Fruit fly (Drosophila melanogaster) whole organism, embryonic: ENCODE measurements around the gene swa.

ENCODE experiments used
- Aef1 ChIP-seq: fragments of 200-800 bp; sonication (Bioruptor generic); IDR thresholded peaks from 3 replicates; pipeline ENCODE4 v1.3.6; 2022; ENCODE audit warnings: missing biosample characterization, missing genetic modification characterization
- Blimp-1 ChIP-seq: fragments of 200-800 bp; sonication (Bioruptor generic); optimal IDR thresholded peaks from 3 replicates; lab custom pipeline; 2018; ENCODE audit warnings: missing biosample characterization, missing genetic modification characterization, mild to moderate bottlenecking, moderate library complexity, missing genetic modification reagents
- CG10274 ChIP-seq: fragments of 200-800 bp; sonication (Bioruptor generic); optimal IDR thresholded peaks from 3 replicates; lab custom pipeline; 2017; ENCODE audit warnings: missing biosample characterization, mild to moderate bottlenecking, missing genetic modification characterization
- CG12155 ChIP-seq: fragments of 200-800 bp; sonication (Bioruptor generic); optimal IDR thresholded peaks from 3 replicates; lab custom pipeline; 2016; ENCODE audit warnings: missing biosample characterization, missing genetic modification characterization
- CG12299 ChIP-seq: fragments of 200-800 bp; sonication (Bioruptor generic); optimal IDR thresholded peaks from 2 replicates; lab custom pipeline; 2018; ENCODE audit warnings: missing biosample characterization, mild to moderate bottlenecking, missing genetic modification characterization
- CG13624 ChIP-seq: fragments of 200-800 bp; sonication (Bioruptor generic); optimal IDR thresholded peaks from 2 replicates; lab custom pipeline; 2016; ENCODE audit warnings: missing biosample characterization, missing genetic modification characterization
- CG16779 ChIP-seq: fragments of 200-800 bp; sonication (Bioruptor generic); IDR thresholded peaks from 2 replicates; pipeline ENCODE4 v1.3.6; 2022; ENCODE audit warnings: missing biosample characterization, missing genetic modification characterization
- CG31365 ChIP-seq: fragments of 200-800 bp; sonication (Bioruptor generic); optimal IDR thresholded peaks from 2 replicates; lab custom pipeline; 2018; ENCODE audit warnings: missing biosample characterization, mild to moderate bottlenecking, missing genetic modification characterization
- CG32772 ChIP-seq: fragments of 200-800 bp; sonication (Bioruptor generic); IDR thresholded peaks from 2 replicates; pipeline ENCODE4 v1.3.6; 2022; ENCODE audit warnings: missing biosample characterization, missing genetic modification characterization
- CG3847 ChIP-seq: fragments of 200-800 bp; sonication (Bioruptor generic); IDR thresholded peaks from 2 replicates; pipeline ENCODE4 v1.3.6; 2022; ENCODE audit warnings: missing biosample characterization, missing genetic modification characterization
- CG43689 ChIP-seq: fragments of 200-800 bp; sonication (Bioruptor generic); IDR thresholded peaks from 2 replicates; pipeline ENCODE4 v1.3.6; 2022; ENCODE audit warnings: missing biosample characterization, missing genetic modification characterization
- CG5180 ChIP-seq: fragments of 200-800 bp; sonication (Bioruptor generic); optimal IDR thresholded peaks from 3 replicates; lab custom pipeline; 2017; ENCODE audit warnings: missing biosample characterization, missing genetic modification characterization, mild to moderate bottlenecking, moderate library complexity, missing genetic modification reagents
- CG7271 ChIP-seq: fragments of 200-800 bp; sonication (Bioruptor generic); optimal IDR thresholded peaks from 2 replicates; lab custom pipeline; 2018; ENCODE audit warnings: missing biosample characterization, mild to moderate bottlenecking, missing genetic modification characterization, moderate library complexity
- CG7556 ChIP-seq: fragments of 200-800 bp; sonication (Bioruptor generic); optimal IDR thresholded peaks from 2 replicates; lab custom pipeline; 2017; ENCODE audit warnings: missing biosample characterization, mild to moderate bottlenecking, missing genetic modification characterization
- CG7928 ChIP-seq: fragments of 200-800 bp; sonication (Bioruptor generic); optimal IDR thresholded peaks from 2 replicates; lab custom pipeline; 2017; ENCODE audit warnings: missing biosample characterization, mild to moderate bottlenecking, missing genetic modification characterization
- D19B ChIP-seq: fragments of 200-800 bp; sonication (Bioruptor generic); optimal IDR thresholded peaks from 2 replicates; lab custom pipeline; 2017; ENCODE audit warnings: missing biosample characterization, mild to moderate bottlenecking, missing genetic modification characterization
- Ets65A ChIP-seq: fragments of 200-800 bp; sonication (Bioruptor generic); peaks from one replicate; lab custom pipeline; 2016; ENCODE audit warnings: missing biosample characterization, missing genetic modification characterization
- GATAe ChIP-seq: fragments of 200-800 bp; sonication (Bioruptor generic); conservative IDR thresholded peaks from 2 replicates; pipeline ENCODE4 v1.3.6; 2022; ENCODE audit warnings: missing biosample characterization, missing genetic modification characterization
- HHEX ChIP-seq: fragments of 200-800 bp; sonication (Bioruptor generic); optimal IDR thresholded peaks from 3 replicates; lab custom pipeline; 2017; ENCODE audit warnings: missing biosample characterization, mild to moderate bottlenecking, missing genetic modification characterization, missing genetic modification reagents
- Hr78 ChIP-seq, 2 experiments: fragments of 200-800 bp in 1 of 2; fragments of >200 bp in 1 of 2; sonication (Bioruptor generic) in 1 of 2; optimal IDR thresholded peaks; 2 replicates each; lab custom pipeline; 2017 to 2019; ENCODE audit warnings: missing biosample characterization in 2 of 2, missing genetic modification characterization in 2 of 2, mild to moderate bottlenecking in 1 of 2, moderate library complexity in 1 of 2
- Mrtf ChIP-seq: fragments of 200-800 bp; sonication (Bioruptor generic); IDR thresholded peaks from 3 replicates; pipeline ENCODE4 v1.3.6; 2022; ENCODE audit warnings: missing biosample characterization, missing genetic modification characterization
- Ravus ChIP-seq: fragments of 200-800 bp; sonication (Bioruptor generic); IDR thresholded peaks from 2 replicates; pipeline ENCODE4 v1.3.6; 2022; ENCODE audit warnings: missing biosample characterization, missing genetic modification characterization
- Scr ChIP-seq: fragments of 200-800 bp; sonication (Bioruptor generic); IDR thresholded peaks from 2 replicates; pipeline ENCODE4 v1.3.6; 2022; ENCODE audit warnings: missing biosample characterization, missing genetic modification characterization; ENCODE audit not compliant: partially characterized antibody
- Trl ChIP-seq, 3 experiments: fragments of >200 bp in 2 of 3; fragments of 200-800 bp in 1 of 3; sonication (Bioruptor generic) in 1 of 3; optimal IDR thresholded peaks; 2 replicates in 1 of 3; 3 replicates in 2 of 3; lab custom pipeline; 2016 to 2017; ENCODE audit warnings: missing biosample characterization in 1 of 3, missing genetic modification characterization in 1 of 3
- ase ChIP-seq: fragments of 200-800 bp; sonication (Bioruptor generic); IDR thresholded peaks from 3 replicates; pipeline ENCODE4 v1.3.6; 2022; ENCODE audit warnings: missing biosample characterization, missing genetic modification characterization
- az2 ChIP-seq: fragments of 200-800 bp; sonication (Bioruptor generic); optimal IDR thresholded peaks from 3 replicates; lab custom pipeline; 2016; ENCODE audit warnings: missing biosample characterization, missing genetic modification characterization
- corto ChIP-seq: fragments of 200-800 bp; sonication (Bioruptor generic); optimal IDR thresholded peaks from 2 replicates; lab custom pipeline; 2016; ENCODE audit warnings: missing biosample characterization, mild to moderate bottlenecking, missing genetic modification characterization, moderate library complexity
- crol ChIP-seq: fragments of 200-800 bp; sonication (Bioruptor generic); IDR thresholded peaks from 2 replicates; pipeline ENCODE4 v1.3.6; 2022; ENCODE audit warnings: missing biosample characterization, missing genetic modification characterization
- esg ChIP-seq: fragments of 200-800 bp; sonication (Bioruptor generic); conservative IDR thresholded peaks from 2 replicates; pipeline ENCODE4 v1.3.6; 2022; ENCODE audit warnings: missing biosample characterization, missing genetic modification characterization
- fd96Cb ChIP-seq: fragments of 200-800 bp; sonication (Bioruptor generic); optimal IDR thresholded peaks from 2 replicates; lab custom pipeline; 2018; ENCODE audit warnings: missing biosample characterization, mild to moderate bottlenecking, missing genetic modification characterization, moderate library complexity
- fru ChIP-seq: fragments of >200 bp; optimal IDR thresholded peaks from 2 replicates; lab custom pipeline; 2017
- gem ChIP-seq: fragments of 200-800 bp; sonication (Bioruptor generic); optimal IDR thresholded peaks from 2 replicates; lab custom pipeline; 2019; ENCODE audit warnings: missing biosample characterization, mild to moderate bottlenecking, missing genetic modification characterization, moderate library complexity
- jigr1 ChIP-seq: fragments of 200-800 bp; sonication (Bioruptor generic); IDR thresholded peaks from 3 replicates; pipeline ENCODE4 v1.3.6; 2022; ENCODE audit warnings: missing biosample characterization, missing genetic modification characterization
- knrl ChIP-seq: fragments of 200-800 bp; sonication (Bioruptor generic); IDR thresholded peaks from 3 replicates; pipeline ENCODE4 v1.3.6; 2022; ENCODE audit warnings: missing biosample characterization, missing genetic modification characterization; ENCODE audit not compliant: partially characterized antibody
- lbe ChIP-seq: fragments of 200-800 bp; sonication (Bioruptor generic); optimal IDR thresholded peaks from 2 replicates; lab custom pipeline; 2016; ENCODE audit warnings: missing biosample characterization, mild to moderate bottlenecking, missing genetic modification characterization
- lov ChIP-seq, 2 experiments: fragments of 200-800 bp in 1 of 2; fragments of >200 bp in 1 of 2; sonication (Bioruptor generic) in 1 of 2; IDR thresholded peaks in 1 of 2; optimal IDR thresholded peaks in 1 of 2; 2 replicates in 1 of 2; 3 replicates in 1 of 2; pipeline versions ENCODE4 v1.3.6 to Lab custom; 2017 to 2022; ENCODE audit warnings: missing biosample characterization in 1 of 2, missing genetic modification characterization in 1 of 2
- nmo ChIP-seq: fragments of 200-800 bp; sonication (Bioruptor generic); optimal IDR thresholded peaks from 2 replicates; lab custom pipeline; 2018; ENCODE audit warnings: missing biosample characterization, mild to moderate bottlenecking, missing genetic modification characterization, moderate library complexity
- nom ChIP-seq: fragments of 200-800 bp; sonication (Bioruptor generic); optimal IDR thresholded peaks from 2 replicates; lab custom pipeline; 2017; ENCODE audit warnings: missing biosample characterization, missing genetic modification characterization, mild to moderate bottlenecking, moderate library complexity, missing genetic modification reagents
- oc ChIP-seq: fragments of 200-800 bp; sonication (Bioruptor generic); optimal IDR thresholded peaks from 2 replicates; lab custom pipeline; 2018; ENCODE audit warnings: missing biosample characterization, mild to moderate bottlenecking, missing genetic modification characterization, moderate library complexity
- p53 ChIP-seq: fragments of 200-800 bp; sonication (Bioruptor generic); optimal IDR thresholded peaks from 2 replicates; lab custom pipeline; 2016; ENCODE audit warnings: missing biosample characterization, missing genetic modification characterization
- prd ChIP-seq, 3 experiments: fragments of >200 bp in 2 of 3; fragments of 200-800 bp in 1 of 3; sonication (Bioruptor generic) in 1 of 3; optimal IDR thresholded peaks in 2 of 3; IDR thresholded peaks in 1 of 3; 2 replicates in 2 of 3; 3 replicates in 1 of 3; pipeline versions ENCODE4 v1.3.6 to Lab custom; 2017 to 2022; ENCODE audit warnings: missing biosample characterization in 1 of 3, missing genetic modification characterization in 1 of 3
- row ChIP-seq: fragments of 200-800 bp; sonication (Bioruptor generic); IDR thresholded peaks from 3 replicates; pipeline ENCODE4 v1.3.6; 2022; ENCODE audit warnings: missing biosample characterization, missing genetic modification characterization
- sens ChIP-seq: fragments of 200-800 bp; sonication (Bioruptor generic); peaks from one replicate; lab custom pipeline; 2016; ENCODE audit warnings: missing biosample characterization, missing genetic modification characterization
- vvl ChIP-seq: fragments of 200-800 bp; sonication (Bioruptor generic); IDR thresholded peaks from 2 replicates; pipeline ENCODE4 v1.3.6; 2022; ENCODE audit warnings: missing biosample characterization, missing genetic modification characterization

swa gene

dm6 chrX:6343786-6344537, 21.5 kb downstream of the swa start (continued):
- TF ChIP-seq lov (optimal IDR thresholded peaks at IDR 0.05; lab: Kevin White, UChicago) (no peak), lov (GFP tag; IDR thresholded peaks at IDR 0.05; lab: Robert Waterston, UW) (0 out of 3 replicates have a peak, but pooled peaks have one; percentile 55), CG12155 (no peak), vvl (GFP tag; lab: Robert Waterston, UW) (peak; percentile 77), CG13624 (GFP tag; lab: Kevin White, UChicago) (no peak), p53 (no peak), sens (GFP tag; lab: Kevin White, UChicago) (peak; percentile 91), CG43689 (GFP tag; lab: Robert Waterston, UW) (no peak), CG5180 (GFP tag; lab: Kevin White, UChicago) (no peak), CG12299 (tag; lab: Kevin White, UChicago) (no peak), CG7928 (GFP tag; lab: Kevin White, UChicago) (no peak), GATAe (GFP tag; lab: Robert Waterston, UW) (no peak), Mrtf (GFP tag; lab: Robert Waterston, UW) (no peak), Aef1 (peak; percentile 40; the same call in 2 of the 3 replicates), esg (peak; percentile 31; the same call in 1 of the 2 replicates), knrl (GFP tag; lab: Robert Waterston, UW) (no peak), nmo (GFP tag; lab: Kevin White, UChicago) (peak; percentile 5), az2 (GFP tag; lab: Kevin White, UChicago) (peak; percentile 18), CG10274 (GFP tag; lab: Kevin White, UChicago) (no peak), CG32772 (GFP tag; lab: Robert Waterston, UW) (peak; percentile 70)

- TF ChIP-seq CG3847 (GFP tag; lab: Robert Waterston, UW), result no peak
- TF ChIP-seq Scr (GFP tag; lab: Robert Waterston, UW), result no peak
- TF ChIP-seq Ravus, result no peak
- no peak for TF ChIP-seq ase (GFP tag; lab: Robert Waterston, UW)
- TF ChIP-seq lbe (GFP tag; lab: Kevin White, UChicago), result peak; percentile 60
- no peak for TF ChIP-seq prd (optimal IDR thresholded peaks at IDR 0.05; lab: Kevin White, UChicago)
- no peak for TF ChIP-seq prd (GFP tag; IDR thresholded peaks at IDR 0.05; lab: Robert Waterston, UW)
- peak; percentile 39 for TF ChIP-seq D19B (GFP tag; lab: Kevin White, UChicago)
- TF ChIP-seq Ets65A (GFP tag; lab: Kevin White, UChicago), result peak; percentile 15
- TF ChIP-seq CG16779 (GFP tag; lab: Robert Waterston, UW), result no peak
- no peak for TF ChIP-seq CG32772 (GFP tag; lab: Robert Waterston, UW)
- TF ChIP-seq sens (GFP tag; lab: Kevin White, UChicago), result no peak
- TF ChIP-seq row (GFP tag; lab: Robert Waterston, UW), result 0 out of 3 replicates have a peak, but pooled peaks have one; percentile 16
- no peak for TF ChIP-seq fd96Cb (tag; lab: Kevin White, UChicago)
- TF ChIP-seq CG7271, result no peak
- TF ChIP-seq corto (GFP tag; lab: Kevin White, UChicago), result peak; percentile 18
Measured at dm6 chrX:6343323-6343722, 22.2 kb downstream of the swa start.

dm6 chrX:6341678-6342077, 23.8 kb downstream of the swa start:
- TF ChIP-seq jigr1 (no peak), sens (GFP tag; lab: Kevin White, UChicago) (peak; percentile 25), gem (tag; lab: Kevin White, UChicago) (no peak), Blimp-1 (GFP tag; lab: Kevin White, UChicago) (peak; percentile 6), Hr78 (GFP tag; optimal IDR thresholded peaks at IDR 0.05; lab: Kevin White, UChicago) (peak in 1 of 2 experiments; percentile 7), nom (peak; percentile 7), CG7556 (GFP tag; lab: Kevin White, UChicago) (no peak), oc (tag; lab: Kevin White, UChicago) (peak; percentile 5), crol (GFP tag; lab: Robert Waterston, UW) (peak; percentile 59; the same call in 1 of the 2 replicates), HHEX (GFP tag; lab: Kevin White, UChicago) (no peak), fru (lab: Kevin White, UChicago) (no peak), Trl (optimal IDR thresholded peaks at IDR 0.05; lab: Kevin White, UChicago) (peak in 1 of 2 experiments; percentile 25), Trl (GFP tag; optimal IDR thresholded peaks at IDR 0.05; lab: Kevin White, UChicago) (no peak), CG31365 (tag; lab: Kevin White, UChicago) (no peak)
